Fruit fly (Drosophila melanogaster) whole organism, embryonic: ENCODE measurements around the gene Nup98-96.

Experiments used
- Adf1 ChIP-seq: fragments of 200-800 bp; sonication (Bioruptor generic); IDR thresholded peaks from 2 replicates; pipeline ENCODE4 v1.3.6; 2022; ENCODE audit warnings: missing biosample characterization, missing genetic modification characterization
- Asciz ChIP-seq: fragments of 200-800 bp; sonication (Bioruptor generic); optimal IDR thresholded peaks from 2 replicates; lab custom pipeline; 2017; ENCODE audit warnings: missing biosample characterization, mild to moderate bottlenecking, missing genetic modification characterization, missing genetic modification reagents
- Atf6 ChIP-seq: fragments of 200-800 bp; sonication (Bioruptor generic); IDR thresholded peaks from 2 replicates; pipeline ENCODE4 v1.3.6; 2022; ENCODE audit warnings: missing biosample characterization, missing genetic modification characterization
- CG10366 ChIP-seq: fragments of 200-800 bp; sonication (Bioruptor generic); IDR thresholded peaks from 2 replicates; pipeline ENCODE4 v1.3.6; 2022; ENCODE audit warnings: missing biosample characterization, missing genetic modification characterization
- CG10979 ChIP-seq: fragments of 200-800 bp; sonication (Bioruptor generic); optimal IDR thresholded peaks from 2 replicates; lab custom pipeline; 2018; ENCODE audit warnings: missing biosample characterization, mild to moderate bottlenecking, missing genetic modification characterization, moderate library complexity
- CG15514 ChIP-seq: fragments of 200-800 bp; sonication (Bioruptor generic); optimal IDR thresholded peaks from 3 replicates; lab custom pipeline; 2017; ENCODE audit warnings: missing biosample characterization, missing genetic modification characterization, mild to moderate bottlenecking, moderate library complexity, missing genetic modification reagents
- CG16863 ChIP-seq: fragments of 200-800 bp; sonication (Bioruptor generic); optimal IDR thresholded peaks from 3 replicates; lab custom pipeline; 2016; ENCODE audit warnings: missing biosample characterization, missing genetic modification characterization
- CG18764 ChIP-seq: fragments of 200-800 bp; sonication (Bioruptor generic); optimal IDR thresholded peaks from 3 replicates; lab custom pipeline; 2016; ENCODE audit warnings: missing biosample characterization, missing genetic modification characterization
- CG32532 ChIP-seq: fragments of 200-800 bp; sonication (Bioruptor generic); IDR thresholded peaks from 2 replicates; pipeline ENCODE4 v1.3.6; 2022; ENCODE audit warnings: missing biosample characterization, missing genetic modification characterization
- CG4360 ChIP-seq: fragments of 200-800 bp; sonication (Bioruptor generic); IDR thresholded peaks from 2 replicates; pipeline ENCODE4 v1.3.6; 2022; ENCODE audit warnings: missing biosample characterization, missing genetic modification characterization
- CG4730 ChIP-seq: fragments of 200-800 bp; sonication (Bioruptor generic); IDR thresholded peaks from 2 replicates; pipeline ENCODE4 v1.3.6; 2022; ENCODE audit warnings: missing biosample characterization, missing genetic modification characterization
- CG6765 ChIP-seq: fragments of 200-800 bp; sonication (Bioruptor generic); optimal IDR thresholded peaks from 3 replicates; lab custom pipeline; 2017; ENCODE audit warnings: missing biosample characterization, mild to moderate bottlenecking, missing genetic modification characterization
- CG6854 ChIP-seq: fragments of 200-800 bp; sonication (Bioruptor generic); optimal IDR thresholded peaks from 3 replicates; lab custom pipeline; 2017; ENCODE audit warnings: missing biosample characterization, mild to moderate bottlenecking, missing genetic modification characterization
- CG7556 ChIP-seq: fragments of 200-800 bp; sonication (Bioruptor generic); optimal IDR thresholded peaks from 2 replicates; lab custom pipeline; 2017; ENCODE audit warnings: missing biosample characterization, mild to moderate bottlenecking, missing genetic modification characterization
- CG8281 ChIP-seq: fragments of 200-800 bp; sonication (Bioruptor generic); optimal IDR thresholded peaks from 2 replicates; lab custom pipeline; 2018; ENCODE audit warnings: missing biosample characterization, mild to moderate bottlenecking, missing genetic modification characterization, moderate library complexity
- CG8765 ChIP-seq: fragments of 200-800 bp; sonication (Bioruptor generic); IDR thresholded peaks from 2 replicates; pipeline ENCODE4 v1.3.6; 2022; ENCODE audit warnings: missing biosample characterization, missing genetic modification characterization
- CG9932 ChIP-seq: fragments of 200-800 bp; sonication (Bioruptor generic); IDR thresholded peaks from 2 replicates; pipeline ENCODE4 v1.3.6; 2022; ENCODE audit warnings: missing biosample characterization, missing genetic modification characterization
- Camta ChIP-seq: fragments of 200-800 bp; sonication (Bioruptor generic); optimal IDR thresholded peaks from 2 replicates; lab custom pipeline; 2016; ENCODE audit warnings: missing biosample characterization, missing genetic modification characterization
- Dref ChIP-seq: fragments of 200-800 bp; sonication (Bioruptor generic); IDR thresholded peaks from 2 replicates; pipeline ENCODE4 v1.3.6; 2022; ENCODE audit warnings: missing biosample characterization, missing genetic modification characterization
- Elba2 ChIP-seq: fragments of 200-800 bp; sonication (Bioruptor generic); optimal IDR thresholded peaks from 3 replicates; lab custom pipeline; 2016; ENCODE audit warnings: missing biosample characterization, missing genetic modification characterization
- HLH4C ChIP-seq: fragments of 200-800 bp; sonication (Bioruptor generic); IDR thresholded peaks from 3 replicates; pipeline ENCODE4 v1.3.6; 2022; ENCODE audit warnings: missing biosample characterization, missing genetic modification characterization; ENCODE audit not compliant: partially characterized antibody
- Mes4 ChIP-seq: fragments of 200-800 bp; sonication (Bioruptor generic); optimal IDR thresholded peaks from 2 replicates; lab custom pipeline; 2016; ENCODE audit warnings: missing biosample characterization, missing genetic modification characterization
- NK7.1 ChIP-seq: fragments of 200-800 bp; sonication (Bioruptor generic); optimal IDR thresholded peaks from 3 replicates; lab custom pipeline; 2016; ENCODE audit warnings: missing biosample characterization, missing genetic modification characterization
- Nf-YC ChIP-seq: fragments of 200-800 bp; optimal IDR thresholded peaks from 3 replicates; lab custom pipeline; 2019; ENCODE audit warnings: missing biosample characterization, mild to moderate bottlenecking, missing genetic modification characterization, moderate library complexity
- Oli ChIP-seq: fragments of 200-800 bp; sonication (Bioruptor generic); optimal IDR thresholded peaks from 2 replicates; lab custom pipeline; 2018; ENCODE audit warnings: missing biosample characterization, mild to moderate bottlenecking, missing genetic modification characterization, moderate library complexity
- Sox100B ChIP-seq: fragments of 200-800 bp; sonication (Bioruptor generic); optimal IDR thresholded peaks from 3 replicates; lab custom pipeline; 2018; ENCODE audit warnings: missing biosample characterization, mild to moderate bottlenecking, missing genetic modification characterization
- Trl ChIP-seq, 3 experiments: fragments of >200 bp in 2 of 3; fragments of 200-800 bp in 1 of 3; sonication (Bioruptor generic) in 1 of 3; optimal IDR thresholded peaks; 2 replicates in 1 of 3; 3 replicates in 2 of 3; lab custom pipeline; 2016 to 2017; ENCODE audit warnings: missing biosample characterization in 1 of 3, missing genetic modification characterization in 1 of 3
- al ChIP-seq: fragments of 200-800 bp; sonication (Bioruptor generic); IDR thresholded peaks from 2 replicates; pipeline ENCODE4 v1.3.6; 2022; ENCODE audit warnings: missing biosample characterization, missing genetic modification characterization
- ara ChIP-seq: fragments of 200-800 bp; sonication (Bioruptor generic); IDR thresholded peaks from 2 replicates; pipeline ENCODE4 v1.3.6; 2022; ENCODE audit warnings: missing biosample characterization, missing genetic modification characterization
- bowl ChIP-seq: fragments of 200-800 bp; sonication (Bioruptor generic); IDR thresholded peaks from 2 replicates; pipeline ENCODE4 v1.3.6; 2022; ENCODE audit warnings: missing biosample characterization, missing genetic modification characterization
- br ChIP-seq: fragments of >200 bp; optimal IDR thresholded peaks from 2 replicates; lab custom pipeline; 2017
- cg ChIP-seq: fragments of 200-800 bp; sonication (Bioruptor generic); optimal IDR thresholded peaks from 3 replicates; lab custom pipeline; 2019; ENCODE audit warnings: missing biosample characterization, mild to moderate bottlenecking, missing genetic modification characterization, moderate library complexity
- cwo ChIP-seq: fragments of 200-800 bp; sonication (Bioruptor generic); optimal IDR thresholded peaks from 3 replicates; lab custom pipeline; 2017; ENCODE audit warnings: missing biosample characterization, missing genetic modification characterization, mild to moderate bottlenecking, moderate library complexity, missing genetic modification reagents
- dm ChIP-seq: fragments of 200-800 bp; sonication (Bioruptor generic); optimal IDR thresholded peaks from 3 replicates; lab custom pipeline; 2016; ENCODE audit warnings: missing biosample characterization, missing genetic modification characterization
- emc ChIP-seq: fragments of 200-800 bp; sonication (Bioruptor generic); optimal IDR thresholded peaks from 2 replicates; lab custom pipeline; 2016; ENCODE audit warnings: missing biosample characterization, missing genetic modification characterization
- ewg ChIP-seq: fragments of 200-800 bp; sonication (Bioruptor generic); optimal IDR thresholded peaks from 3 replicates; lab custom pipeline; 2017; ENCODE audit warnings: mild to moderate bottlenecking, missing biosample characterization, missing genetic modification reagents, missing genetic modification characterization
- grn ChIP-seq: fragments of 200-800 bp; sonication (Bioruptor generic); optimal IDR thresholded peaks from 3 replicates; lab custom pipeline; 2017; ENCODE audit warnings: missing biosample characterization, missing genetic modification characterization
- gro ChIP-seq: fragments of 200-800 bp; sonication (Bioruptor generic); optimal IDR thresholded peaks from 2 replicates; lab custom pipeline; 2016; ENCODE audit warnings: missing biosample characterization, missing genetic modification characterization
- hb ChIP-seq: fragments of 200-800 bp; sonication (Bioruptor generic); IDR thresholded peaks from 3 replicates; pipeline ENCODE4 v1.3.6; 2022; ENCODE audit warnings: missing biosample characterization, missing genetic modification characterization; ENCODE audit not compliant: partially characterized antibody
- insv ChIP-seq, 2 experiments: fragments of 200-800 bp; sonication (Bioruptor generic); optimal IDR thresholded peaks; 3 replicates each; lab custom pipeline; 2016 to 2018; ENCODE audit warnings: missing biosample characterization in 2 of 2, missing genetic modification characterization in 2 of 2
- lola ChIP-seq, 3 experiments: fragments of >200 bp in 2 of 3; fragments of 200-800 bp in 1 of 3; sonication (Bioruptor generic) in 1 of 3; optimal IDR thresholded peaks; 2 replicates each; lab custom pipeline; 2017 to 2019; ENCODE audit warnings: missing biosample characterization in 3 of 3, missing genetic modification characterization in 3 of 3, mild to moderate bottlenecking in 1 of 3, moderate library complexity in 1 of 3
- mirr ChIP-seq: fragments of 200-800 bp; sonication (Bioruptor generic); optimal IDR thresholded peaks from 3 replicates; lab custom pipeline; 2018; ENCODE audit warnings: missing biosample characterization, mild to moderate bottlenecking, missing genetic modification characterization
- pnt ChIP-seq: fragments of 200-800 bp; sonication (Bioruptor generic); optimal IDR thresholded peaks from 3 replicates; lab custom pipeline; 2016; ENCODE audit warnings: missing biosample characterization, missing genetic modification characterization
- sens ChIP-seq: fragments of 200-800 bp; sonication (Bioruptor generic); peaks from one replicate; lab custom pipeline; 2016; ENCODE audit warnings: missing biosample characterization, missing genetic modification characterization
- sens-2 ChIP-seq: fragments of 200-800 bp; sonication (Bioruptor generic); IDR thresholded peaks from 2 replicates; pipeline ENCODE4 v1.3.6; 2022; ENCODE audit warnings: missing biosample characterization, missing genetic modification characterization
- sim ChIP-seq: fragments of 200-800 bp; sonication (Bioruptor generic); IDR thresholded peaks from 2 replicates; pipeline ENCODE4 v1.3.6; 2022; ENCODE audit warnings: missing biosample characterization, missing genetic modification characterization
- toy ChIP-seq: fragments of 200-800 bp; sonication (Bioruptor generic); IDR thresholded peaks from 2 replicates; pipeline ENCODE4 v1.3.6; 2022; ENCODE audit warnings: missing biosample characterization, missing genetic modification characterization
- unc-4 ChIP-seq: fragments of 200-800 bp; sonication (Bioruptor generic); IDR thresholded peaks from 2 replicates; pipeline ENCODE4 v1.3.6; 2022; ENCODE audit warnings: missing biosample characterization, missing genetic modification characterization; ENCODE audit not compliant: partially characterized antibody
- z ChIP-seq: fragments of 200-800 bp; sonication (Bioruptor generic); IDR thresholded peaks from 3 replicates; pipeline ENCODE4 v1.3.6; 2022; ENCODE audit warnings: missing biosample characterization, missing genetic modification characterization
- zfh1 ChIP-seq: fragments of 200-800 bp; sonication (Bioruptor generic); IDR thresholded peaks from 3 replicates; pipeline ENCODE4 v1.3.6; 2022; ENCODE audit warnings: missing biosample characterization, missing genetic modification characterization

The Nup98-96 gene

DNA sequence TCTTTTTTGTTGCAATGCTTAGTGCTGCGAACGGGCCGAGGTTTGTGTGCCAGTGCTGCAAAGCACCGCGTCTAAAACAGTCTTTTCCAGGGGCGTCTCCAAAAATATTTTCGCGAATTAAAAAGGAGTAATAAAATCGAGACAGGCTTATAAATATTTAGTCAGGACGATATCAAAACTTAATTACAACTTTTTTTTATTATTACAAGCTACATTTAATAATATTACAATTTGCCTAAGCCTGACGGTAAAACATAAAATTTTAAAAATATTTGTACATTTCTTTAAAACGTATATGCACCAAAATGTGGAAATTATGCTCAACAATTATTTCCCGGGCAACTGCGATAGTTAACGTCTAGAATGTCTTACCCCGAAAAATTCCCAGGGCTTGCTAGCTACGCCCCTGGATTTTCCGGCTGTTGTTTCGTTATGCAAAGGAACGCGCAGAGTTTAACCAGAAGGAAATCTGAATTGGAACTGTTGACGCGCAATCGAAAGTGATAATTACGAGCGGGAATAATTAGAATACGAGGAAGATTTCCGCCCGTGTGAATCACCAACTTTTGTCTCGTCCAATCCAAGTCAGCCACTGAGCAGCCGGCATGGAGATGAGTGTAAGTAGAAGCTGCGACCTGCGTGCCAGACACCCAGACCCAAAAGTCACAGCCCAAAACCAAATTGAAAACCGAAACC, 23.4 kb downstream of the Nup98-96 start, which contains the start of the genes PTPMT1 and Hrd3 (continued):
- TF ChIP-seq CG32532 (GFP tag; lab: Robert Waterston, UW) (peak; percentile 96), CG4360 (GFP tag; lab: Robert Waterston, UW) (peak; percentile 65), Trl (optimal IDR thresholded peaks at IDR 0.05; lab: Kevin White, UChicago) (no peak), Trl (GFP tag; optimal IDR thresholded peaks at IDR 0.05; lab: Kevin White, UChicago) (peak; percentile 97), Sox100B (peak; percentile 100), insv (GFP tag; optimal IDR thresholded peaks at IDR 0.05; lab: Kevin White, UChicago) (peak; percentile 76 to 85), CG6765 (GFP tag; lab: Kevin White, UChicago) (peak; percentile 97), CG15514 (GFP tag; lab: Kevin White, UChicago) (peak; percentile 91), al (GFP tag; lab: Robert Waterston, UW) (peak; percentile 94), CG9932 (GFP tag; lab: Robert Waterston, UW) (peak; percentile 97), HLH4C (GFP tag; lab: Robert Waterston, UW) (no peak), CG4730 (GFP tag; lab: Robert Waterston, UW) (peak; percentile 94), toy (peak; percentile 86), CG8765 (GFP tag; lab: Robert Waterston, UW) (peak; percentile 93), pnt (GFP tag; lab: Kevin White, UChicago) (peak; percentile 98), mirr (GFP tag; lab: Kevin White, UChicago) (peak; percentile 91), lola (GFP tag; optimal IDR thresholded peaks at IDR 0.05; lab: Kevin White, UChicago) (peak in 1 of 3 experiments; percentile 99), gro (GFP tag; lab: Kevin White, UChicago) (peak; percentile 97), Camta (peak; percentile 97), z (GFP tag; lab: Robert Waterston, UW) (no peak), CG8281 (peak; percentile 93), ewg (GFP tag; lab: Kevin White, UChicago) (peak; percentile 96), Asciz (GFP tag; lab: Kevin White, UChicago) (peak; percentile 97), bowl (GFP tag; lab: Robert Waterston, UW) (peak; percentile 75; the same call in 1 of the 2 replicates), CG6854 (GFP tag; lab: Kevin White, UChicago) (peak; percentile 97), cg (GFP tag; lab: Kevin White, UChicago) (no peak), Nf-YC (tag; lab: Kevin White, UChicago) (peak; percentile 93), CG10979 (tag; lab: Kevin White, UChicago) (peak; percentile 98), sens (GFP tag; lab: Kevin White, UChicago) (peak; percentile 100), grn (GFP tag; lab: Kevin White, UChicago) (peak; percentile 83), dm (GFP tag; lab: Kevin White, UChicago) (peak; percentile 92), CG7556 (GFP tag; lab: Kevin White, UChicago) (peak; percentile 99), NK7.1 (GFP tag; lab: Kevin White, UChicago) (peak; percentile 95), CG16863 (peak; percentile 97), Oli (tag; lab: Kevin White, UChicago) (peak; percentile 99), emc (GFP tag; lab: Kevin White, UChicago) (peak; percentile 95), sim (peak; percentile 89), Elba2 (GFP tag; lab: Kevin White, UChicago) (peak; percentile 92), Adf1 (peak; percentile 79), cwo (peak; percentile 97), CG10366 (GFP tag; lab: Robert Waterston, UW) (peak; percentile 93), zfh1 (GFP tag; lab: Robert Waterston, UW) (peak; percentile 96), CG18764 (GFP tag; lab: Kevin White, UChicago) (peak; percentile 96), br (lab: Kevin White, UChicago) (no peak), Dref (peak; percentile 46; the same call in 1 of the 2 replicates), Mes4 (GFP tag; lab: Kevin White, UChicago) (peak; percentile 96), sens-2 (peak; percentile 90), unc-4 (GFP tag; lab: Robert Waterston, UW) (no peak), Atf6 (GFP tag; lab: Robert Waterston, UW) (peak; percentile 97), hb (no peak), ara (GFP tag; lab: Robert Waterston, UW) (peak; percentile 93)
